Fruit fly (Drosophila melanogaster): Measurements from ENCODE around the gene Past1.

DNA sequence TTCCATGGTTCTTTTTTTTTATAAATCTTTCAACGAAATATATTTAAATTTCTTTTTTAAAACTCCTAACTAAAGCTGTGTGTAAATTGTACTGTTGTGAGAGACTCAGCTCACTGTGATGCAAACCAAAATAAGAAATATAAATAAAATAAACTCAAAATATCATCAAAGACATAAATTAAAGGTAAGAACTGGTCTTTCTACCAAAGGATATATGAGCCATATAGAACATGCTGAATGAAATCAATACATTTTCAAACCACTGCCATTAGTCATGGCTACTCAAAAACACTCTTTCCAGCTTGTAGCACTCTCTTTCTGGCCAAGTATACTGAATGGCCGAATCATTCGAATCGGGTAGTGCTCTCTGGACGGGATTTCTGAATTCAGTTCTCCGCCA lies 2.4 kb upstream of the Past1 start, which contains the start of the genes CG14391 and NijC:
- TF ChIP-seq Clk (GFP tag; optimal IDR thresholded peaks at IDR 0.05) (no peak), Hr96 (GFP tag; optimal IDR thresholded peaks at IDR 0.05) (no peak)
